Worm (Caenorhabditis elegans): ENCODE results near the gene duxl-1.

duxl-1 gene

DNA sequence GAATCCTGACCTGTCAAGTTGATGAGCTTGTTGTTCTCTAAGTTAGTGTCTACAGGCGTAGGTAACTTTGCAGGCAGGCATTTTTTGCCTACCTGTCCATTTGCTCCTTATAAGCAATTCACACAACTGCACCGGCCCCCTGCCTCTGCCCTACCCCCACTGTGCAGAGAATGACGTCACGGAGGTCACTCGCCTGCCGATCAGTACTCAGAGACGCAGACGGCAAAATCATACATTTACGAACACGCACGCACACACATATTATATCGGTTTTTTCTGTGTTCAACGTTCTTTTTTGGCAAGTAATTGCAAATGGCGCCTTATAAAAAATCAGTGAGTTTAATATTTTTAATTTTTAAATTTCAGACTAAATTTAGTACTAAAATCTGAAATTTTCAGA lies at the start of gene duxl-1:
Gene duxl-1 (plus strand): TSS at position 184 of the 400 bp plus-strand sequence.
- TF ChIP-seq pag-3 (tag; optimal IDR thresholded peaks at IDR 0.05; ENCODE audit: borderline replicate concordance) (no peak), tbx-7 (tag; optimal IDR thresholded peaks at IDR 0.05) (no peak), hlh-13 (GFP tag; optimal IDR thresholded peaks at IDR 0.05) (no peak), fkh-10 (GFP tag; optimal IDR thresholded peaks at IDR 0.05) (no peak), ceh-45 (GFP tag; IDR thresholded peaks at IDR 0.05) (no peak), tbx-2 (tag; optimal IDR thresholded peaks at IDR 0.05) (peak; percentile 15), ceh-30 (tag; optimal IDR thresholded peaks at IDR 0.05) (no peak), ceh-22 (tag; optimal IDR thresholded peaks at IDR 0.05) (no peak), ceh-6 (GFP tag; optimal IDR thresholded peaks at IDR 0.05) (no peak), pax-1 (tag; optimal IDR thresholded peaks at IDR 0.05) (no peak), fax-1 (tag; optimal IDR thresholded peaks at IDR 0.05) (no peak), elt-2 (tag; optimal IDR thresholded peaks at IDR 0.05) (peak; percentile 40), hlh-30 (tag; optimal IDR thresholded peaks at IDR 0.05; ENCODE audit: insufficient read depth) (peak; percentile 42), gmeb-2 (tag; optimal IDR thresholded peaks at IDR 0.05) (no peak), hlh-6 (tag; optimal IDR thresholded peaks at IDR 0.05) (no peak), ref-2 (tag; optimal IDR thresholded peaks at IDR 0.05) (peak; percentile 25), ama-1 (optimal IDR thresholded peaks at IDR 0.05) (no peak), ets-4 (tag; optimal IDR thresholded peaks at IDR 0.05) (no peak), mec-3 (tag; optimal IDR thresholded peaks at IDR 0.05; ENCODE audit: borderline replicate concordance) (no peak), pha-4 (tag; optimal IDR thresholded peaks at IDR 0.05) (no peak), dve-1 (tag; optimal IDR thresholded peaks at IDR 0.05) (no peak), odd-2 (tag; optimal IDR thresholded peaks at IDR 0.05) (no peak)

- TF ChIP-seq ttx-3 (tag; optimal IDR thresholded peaks at IDR 0.05) (no peak), pqm-1 (tag; optimal IDR thresholded peaks at IDR 0.05) (no peak), pax-1 (tag; optimal IDR thresholded peaks at IDR 0.05) (no peak)
Measured at ce11 chrII:1613972-1614371, 49.5 kb upstream of the duxl-1 start, which contains the start of gene fbxa-164. Gene fbxa-164 (minus strand): TSS chrII:1614072.

- no peak for TF ChIP-seq ceh-2 (tag; optimal IDR thresholded peaks at IDR 0.05)
- TF ChIP-seq madf-2 (tag; optimal IDR thresholded peaks at IDR 0.05), result no peak
- TF ChIP-seq F13H6.1 (tag; optimal IDR thresholded peaks at IDR 0.05), result no peak
Measured at ce11 chrII:1616382-1616781, 47.1 kb upstream of the duxl-1 start, which contains the start of gene fbxa-165. Gene fbxa-165 (minus strand): TSS chrII:1616482.

DNA sequence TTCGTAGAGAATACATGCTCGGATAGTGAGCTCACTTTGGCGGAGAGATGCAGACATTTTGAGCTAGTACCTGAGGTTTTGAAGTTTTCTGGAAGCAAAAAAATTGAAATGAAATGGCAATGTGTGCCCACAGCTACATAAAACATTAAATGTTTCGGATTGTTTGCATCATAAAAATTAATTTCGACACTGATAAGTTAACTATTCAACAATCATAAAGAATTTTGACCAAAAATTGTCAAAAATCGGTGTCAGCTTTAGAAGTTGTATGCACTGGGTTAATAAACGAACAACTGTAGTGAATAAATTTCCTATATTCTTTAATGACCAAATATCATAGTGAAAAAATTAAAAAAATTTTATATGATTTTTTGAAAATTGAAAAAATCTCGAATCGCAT lies 44.6 kb upstream of the duxl-1 start, which contains the start of gene fbxa-166:
Gene fbxa-166 (minus strand): TSS at position 101 of the 400 bp plus-strand sequence.
- TF ChIP-seq ceh-9 (tag; optimal IDR thresholded peaks at IDR 0.05) (no peak), hlh-30 (tag; optimal IDR thresholded peaks at IDR 0.05; ENCODE audit: insufficient read depth) (no peak), T23F11.4 (GFP tag; optimal IDR thresholded peaks at IDR 0.05) (no peak), elt-2 (tag; optimal IDR thresholded peaks at IDR 0.05) (no peak), pqm-1 (tag; optimal IDR thresholded peaks at IDR 0.05) (no peak), ceh-14 (tag; optimal IDR thresholded peaks at IDR 0.05) (no peak), lim-6 (tag; optimal IDR thresholded peaks at IDR 0.05) (no peak), gmeb-2 (tag; optimal IDR thresholded peaks at IDR 0.05) (no peak), hlh-6 (tag; optimal IDR thresholded peaks at IDR 0.05) (no peak), elt-4 (tag; optimal IDR thresholded peaks at IDR 0.05) (no peak), fkh-6 (tag; optimal IDR thresholded peaks at IDR 0.05) (no peak), pha-2 (tag; optimal IDR thresholded peaks at IDR 0.05) (no peak), ceh-19 (GFP tag; optimal IDR thresholded peaks at IDR 0.05) (no peak), ceh-30 (tag; optimal IDR thresholded peaks at IDR 0.05) (no peak)

DNA sequence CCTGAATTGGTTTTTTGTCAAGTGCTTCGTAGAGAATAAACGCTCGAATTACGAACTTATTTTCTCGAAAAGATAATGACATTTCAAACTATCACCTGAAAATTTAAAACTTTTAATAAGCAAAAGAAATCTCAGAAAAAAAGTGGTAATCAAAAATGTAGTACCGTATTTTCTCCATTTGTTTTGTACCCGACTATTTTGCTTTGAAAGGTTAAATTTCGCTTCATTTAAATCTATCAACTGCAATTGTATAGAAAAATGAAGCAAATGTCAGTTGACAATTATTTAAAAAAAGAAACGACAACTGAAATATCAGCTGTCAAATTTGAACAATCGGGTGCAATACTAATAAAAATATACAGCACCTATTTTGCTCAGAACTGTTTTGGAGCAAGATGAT lies 42.3 kb upstream of the duxl-1 start, which contains the start of gene fbxa-158:
Gene fbxa-158 (minus strand): TSS at position 101 of the 400 bp plus-strand sequence.
- TF ChIP-seq C38D4.7 (GFP tag; optimal IDR thresholded peaks at IDR 0.05) (no peak), elt-2 (tag; optimal IDR thresholded peaks at IDR 0.05) (no peak), hlh-6 (tag; optimal IDR thresholded peaks at IDR 0.05) (no peak), eyg-1 (tag; optimal IDR thresholded peaks at IDR 0.05) (no peak), pha-4 (tag; optimal IDR thresholded peaks at IDR 0.05) (no peak), fkh-6 (tag; optimal IDR thresholded peaks at IDR 0.05) (no peak), pag-3 (tag; optimal IDR thresholded peaks at IDR 0.05; ENCODE audit: borderline replicate concordance) (no peak), ceh-24 (tag; optimal IDR thresholded peaks at IDR 0.05) (no peak), C08G9.2 (tag; optimal IDR thresholded peaks at IDR 0.05) (no peak), tbx-2 (tag; optimal IDR thresholded peaks at IDR 0.05) (no peak), fax-1 (tag; optimal IDR thresholded peaks at IDR 0.05) (no peak), ahr-1 (tag; optimal IDR thresholded peaks at IDR 0.05) (no peak), lim-6 (tag; optimal IDR thresholded peaks at IDR 0.05) (no peak), hlh-30 (tag; optimal IDR thresholded peaks at IDR 0.05; ENCODE audit: insufficient read depth) (no peak), mec-3 (tag; optimal IDR thresholded peaks at IDR 0.05; ENCODE audit: borderline replicate concordance) (no peak), pqm-1 (tag; optimal IDR thresholded peaks at IDR 0.05) (no peak), nfya-1 (tag; optimal IDR thresholded peaks at IDR 0.05) (no peak), ztf-16 (tag; optimal IDR thresholded peaks at IDR 0.05) (no peak)
